Worm (Caenorhabditis elegans): Measurements from ENCODE around the gene srm-5.
A peak's percentile ranks its signal among the peaks of the same experiment; 100 is the strongest.

Gene srm-5

ce11 chrV:14352032-14352431 lies 17.0 kb downstream of the srm-5 start (continued):
- TF ChIP-seq mes-4 (tag; optimal IDR thresholded peaks at IDR 0.05) (no peak), nhr-120 (GFP tag; IDR thresholded peaks at IDR 0.05) (no peak), nfyb-1 (GFP tag; IDR thresholded peaks at IDR 0.05) (0 out of 2 replicates have a peak, but pooled peaks have one; percentile 23), mel-28 (tag; optimal IDR thresholded peaks at IDR 0.05; ENCODE audit: borderline replicate concordance) (no peak), hrde-1 (tag; optimal IDR thresholded peaks at IDR 0.05; ENCODE audit: borderline replicate concordance) (no peak), sdz-38 (tag; optimal IDR thresholded peaks at IDR 0.05) (no peak), dox-1 (GFP tag; IDR thresholded peaks at IDR 0.05) (0 out of 2 replicates have a peak, but pooled peaks have one; percentile 11), Y56A3A.18 (GFP tag; IDR thresholded peaks at IDR 0.05) (no peak), lsl-1 (GFP tag; optimal IDR thresholded peaks at IDR 0.05) (no peak), tlf-1 (GFP tag; optimal IDR thresholded peaks at IDR 0.05) (no peak), ceh-58 (GFP tag; IDR thresholded peaks at IDR 0.05) (no peak), lin-26 (GFP tag; IDR thresholded peaks at IDR 0.05) (0 out of 2 replicates have a peak, but pooled peaks have one; percentile 9), nhr-80 (tag; optimal IDR thresholded peaks at IDR 0.05) (no peak), unc-130 (GFP tag; optimal IDR thresholded peaks at IDR 0.05) (no peak), egl-18 (GFP tag; IDR thresholded peaks at IDR 0.05) (0 out of 2 replicates have a peak, but pooled peaks have one; percentile 13), nhr-27 (tag; optimal IDR thresholded peaks at IDR 0.05) (no peak), pha-4 (tag; optimal IDR thresholded peaks at IDR 0.05) (no peak), let-607 (tag; optimal IDR thresholded peaks at IDR 0.05) (peak in 1 of 2 experiments; percentile 9), K12H6.12 (tag; optimal IDR thresholded peaks at IDR 0.05) (no peak), F23B12.7 (tag; optimal IDR thresholded peaks at IDR 0.05; ENCODE audit: insufficient read depth) (no peak), dpl-1 (GFP tag; optimal IDR thresholded peaks at IDR 0.05) (no peak), K11D2.4 (GFP tag; IDR thresholded peaks at IDR 0.05) (0 out of 2 replicates have a peak, but pooled peaks have one; percentile 21), xnd-1 (tag; optimal IDR thresholded peaks at IDR 0.05) (no peak), attf-5 (GFP tag; optimal IDR thresholded peaks at IDR 0.05) (no peak), madf-10 (tag; optimal IDR thresholded peaks at IDR 0.05) (no peak), atf-7 (tag; optimal IDR thresholded peaks at IDR 0.05) (no peak), ceh-79 (tag; optimal IDR thresholded peaks at IDR 0.05) (no peak), rec-8 (tag; optimal IDR thresholded peaks at IDR 0.05) (no peak), T26A5.8 (tag; optimal IDR thresholded peaks at IDR 0.05) (no peak), ceh-40 (GFP tag; IDR thresholded peaks at IDR 0.05) (no peak), B0336.3 (GFP tag; IDR thresholded peaks at IDR 0.05) (no peak), snpc-4 (GFP tag; optimal IDR thresholded peaks at IDR 0.05) (no peak), snpc-4 (tag; optimal IDR thresholded peaks at IDR 0.05) (no peak), gei-17 (GFP tag; optimal IDR thresholded peaks at IDR 0.05) (no peak), lin-54 (GFP tag; optimal IDR thresholded peaks at IDR 0.05) (no peak), F49E8.2 (tag; optimal IDR thresholded peaks at IDR 0.05; ENCODE audit: insufficient read depth) (no peak)

DNA sequence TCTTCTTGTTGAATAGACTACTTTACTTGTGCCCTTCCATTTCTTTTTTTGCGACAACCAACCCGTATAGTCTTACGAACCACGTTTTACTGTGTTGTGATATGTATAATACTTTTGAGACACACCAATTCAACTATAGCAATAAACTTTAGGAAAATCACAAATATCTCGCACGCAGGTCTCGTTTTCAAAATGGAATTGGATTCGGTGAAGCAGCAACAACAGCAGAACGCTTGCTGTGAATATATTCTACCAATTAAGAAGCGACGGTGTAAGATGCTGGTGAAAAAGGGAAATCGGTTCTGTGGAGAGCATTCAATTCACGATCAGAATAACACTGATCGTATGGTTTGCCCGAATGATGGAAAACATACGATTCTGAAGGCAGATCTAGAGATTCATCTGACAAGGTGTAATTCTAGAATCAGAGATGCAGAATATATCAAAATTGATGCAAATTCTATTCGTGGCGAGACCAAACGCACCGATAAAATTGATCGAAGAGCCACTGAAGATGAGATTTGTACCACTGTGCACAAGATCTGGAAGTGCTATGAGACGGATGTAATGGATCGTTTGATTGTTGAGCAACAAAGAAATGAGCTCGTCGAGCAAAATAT lies 19.4 kb downstream of the srm-5 start, which contains the start of gene Y49A3A.3:
Gene Y49A3A.3, plus strand, starts transcription at position 153 of the 620 bp plus-strand sequence.
- TF ChIP-seq rec-8 (tag; optimal IDR thresholded peaks at IDR 0.05) (no peak), unc-62 (GFP tag; optimal IDR thresholded peaks at IDR 0.05) (no peak), madf-6 (GFP tag; IDR thresholded peaks at IDR 0.05) (peak; percentile 56), K12H6.12 (tag; optimal IDR thresholded peaks at IDR 0.05) (no peak), attf-3 (GFP tag; conservative IDR thresholded peaks at IDR 0.05) (no peak), ceh-91 (GFP tag; IDR thresholded peaks at IDR 0.05) (no peak), lag-1 (GFP tag; IDR thresholded peaks at IDR 0.05) (no peak), egl-18 (GFP tag; IDR thresholded peaks at IDR 0.05) (no peak), egrh-3 (GFP tag; IDR thresholded peaks at IDR 0.05) (no peak), Y56A3A.18 (GFP tag; IDR thresholded peaks at IDR 0.05) (no peak), rcor-1 (GFP tag; IDR thresholded peaks at IDR 0.05) (no peak), athp-1 (tag; optimal IDR thresholded peaks at IDR 0.05) (peak; percentile 88), nhr-90 (tag; optimal IDR thresholded peaks at IDR 0.05) (peak; percentile 36), lin-26 (GFP tag; IDR thresholded peaks at IDR 0.05) (0 out of 2 replicates have a peak, but pooled peaks have one; percentile 19), mcd-1 (GFP tag; IDR thresholded peaks at IDR 0.05) (peak; percentile 49), attf-6 (GFP tag; IDR thresholded peaks at IDR 0.05) (no peak), zfh-2 (GFP tag; conservative IDR thresholded peaks at IDR 0.05) (no peak), him-1 (tag; optimal IDR thresholded peaks at IDR 0.05) (no peak)
